Fruit fly (Drosophila melanogaster) whole organism, pupa: ENCODE measurements around the gene lace.

Experiments
- CG15710 ChIP-seq: fragments of 200-800 bp; sonication (Bioruptor generic); optimal IDR thresholded peaks from 2 replicates; lab custom pipeline; 2018; ENCODE audit warnings: missing biosample characterization, mild to moderate bottlenecking, missing genetic modification characterization, moderate library complexity
- CG8159 ChIP-seq: fragments of 200-800 bp; sonication (Bioruptor generic); optimal IDR thresholded peaks from 3 replicates; lab custom pipeline; 2018; ENCODE audit warnings: missing biosample characterization, mild to moderate bottlenecking, missing genetic modification characterization, moderate library complexity
- CG9948 ChIP-seq: fragments of 200-800 bp; sonication (Bioruptor generic); optimal IDR thresholded peaks from 2 replicates; lab custom pipeline; 2018; ENCODE audit warnings: missing biosample characterization, mild to moderate bottlenecking, missing genetic modification characterization, moderate library complexity
- D1 ChIP-seq: fragments of 200-800 bp; sonication (Bioruptor generic); optimal IDR thresholded peaks from 2 replicates; lab custom pipeline; 2018; ENCODE audit warnings: missing biosample characterization, mild to moderate bottlenecking, missing genetic modification characterization, moderate library complexity
- EcR ChIP-seq: fragments of 200-800 bp; sonication (Bioruptor generic); optimal IDR thresholded peaks from 3 replicates; lab custom pipeline; 2019; ENCODE audit warnings: missing biosample characterization, missing genetic modification characterization, mild to moderate bottlenecking, moderate library complexity, missing genetic modification reagents
- Pif1A ChIP-seq: fragments of 200-800 bp; sonication (Bioruptor generic); optimal IDR thresholded peaks from 3 replicates; lab custom pipeline; 2016; ENCODE audit warnings: missing biosample characterization, missing genetic modification characterization
- Pif1B ChIP-seq: fragments of 200-800 bp; sonication (Bioruptor generic); optimal IDR thresholded peaks from 3 replicates; lab custom pipeline; 2016; ENCODE audit warnings: missing biosample characterization, missing genetic modification characterization
- Snoo ChIP-seq: fragments of 200-800 bp; sonication (Bioruptor generic); optimal IDR thresholded peaks from 3 replicates; lab custom pipeline; 2017; ENCODE audit warnings: missing biosample characterization, mild to moderate bottlenecking, missing genetic modification characterization, inconsistent platforms
- rn ChIP-seq: fragments of 200-800 bp; sonication (Bioruptor generic); IDR thresholded peaks from 2 replicates; pipeline ENCODE4 v1.3.6; 2022; ENCODE audit warnings: missing biosample characterization, missing genetic modification characterization

DNA sequence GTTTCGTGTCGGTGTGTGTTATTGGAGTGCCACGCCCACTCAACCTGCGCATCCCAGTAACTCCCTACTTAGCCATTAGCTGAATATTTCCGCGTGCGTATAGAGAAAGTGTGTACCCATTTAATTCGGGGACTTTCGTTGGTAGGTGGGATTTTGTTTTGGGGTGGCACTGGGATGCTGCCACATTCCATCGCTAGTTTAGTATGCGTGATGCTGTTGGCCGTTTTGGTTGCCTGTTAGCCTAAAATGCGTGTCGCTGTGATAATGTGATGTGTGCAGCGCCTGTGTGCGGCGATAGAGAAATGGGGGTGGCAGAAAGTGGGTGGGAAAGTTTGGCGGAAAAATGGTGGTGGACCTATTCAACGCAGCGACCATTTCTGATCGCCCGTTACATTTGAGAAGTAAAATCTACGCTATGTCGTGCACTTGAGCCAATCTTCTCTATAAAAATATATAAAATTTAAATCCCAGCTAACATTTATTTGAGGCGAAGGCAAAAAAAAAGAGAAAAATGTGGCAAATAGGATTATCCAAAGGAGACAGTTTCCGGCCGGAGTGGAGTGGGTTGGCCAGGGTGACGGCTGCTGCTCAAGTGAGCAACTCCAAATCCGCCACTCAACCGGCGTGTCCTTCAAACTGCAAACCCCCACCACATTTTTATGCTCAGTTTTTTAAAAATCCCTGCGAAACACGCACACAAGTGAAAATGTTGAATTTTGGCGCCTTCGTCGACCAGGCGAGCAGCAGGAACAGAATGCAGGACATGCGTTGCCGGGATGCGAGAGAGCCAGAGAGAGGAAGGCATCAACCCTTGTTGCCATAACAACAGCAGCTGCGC is 7.4 kb upstream of the lace start:
- TF ChIP-seq EcR (GFP tag; lab: Kevin White, UChicago) (no peak), CG15710 (tag; lab: Kevin White, UChicago) (no peak), D1 (no peak), CG8159 (no peak), Pif1A (GFP tag; lab: Kevin White, UChicago) (no peak), Pif1B (GFP tag; lab: Kevin White, UChicago) (no peak), rn (GFP tag; lab: Robert Waterston, UW) (no peak), CG9948 (no peak), Snoo (tag; lab: Kevin White, UChicago) (no peak)
